In genomic region chrX:19744003-19744488, dm6 we compare ENCODE assay signal across 1 fruit fly cellular context.
TF ChIP-seq lines count a peak whose summit lies in the region.

CG18809 (minus strand) TSS chrX:19744335.
COX6B (minus strand) TSS chrX:19744335.
CG33932 (plus strand) TSS chrX:19744431.
Rpp20 (plus strand) TSS chrX:19744431.

TF ChIP-seq in whole organism, embryonic, 481 proteins besides CTCF, POLR2A, EP300 and RAD21 (continued from another document):
- TF ChIP-seq repo (GFP tag; optimal IDR thresholded peaks at IDR 0.05; lab: Kevin White, UChicago) (peak; percentile 72), slou (GFP tag; optimal IDR thresholded peaks at IDR 0.05; lab: Kevin White, UChicago) (no peak), CG7745 (tag; optimal IDR thresholded peaks at IDR 0.05; lab: Kevin White, UChicago) (no peak), CG11696 (GFP tag; IDR thresholded peaks at IDR 0.05; lab: Robert Waterston, UW) (no peak), tio (GFP tag; optimal IDR thresholded peaks at IDR 0.05; lab: Kevin White, UChicago) (no peak), Nf-YA (GFP tag; IDR thresholded peaks at IDR 0.05; lab: Robert Waterston, UW) (0 out of 2 replicates have a peak, but pooled peaks have one; percentile 18), HHEX (GFP tag; optimal IDR thresholded peaks at IDR 0.05; lab: Kevin White, UChicago) (peak; percentile 54), vfl (GFP tag; optimal IDR thresholded peaks at IDR 0.05; lab: Kevin White, UChicago) (peak; percentile 85), Dp (GFP tag; optimal IDR thresholded peaks at IDR 0.05; lab: Kevin White, UChicago) (peak; percentile 52), CG10366 (GFP tag; IDR thresholded peaks at IDR 0.05; lab: Robert Waterston, UW) (peak; percentile 51), corto (GFP tag; optimal IDR thresholded peaks at IDR 0.05; lab: Kevin White, UChicago) (no peak), CG10431 (GFP tag; optimal IDR thresholded peaks at IDR 0.05; lab: Kevin White, UChicago) (no peak), Adf1 (GFP tag; IDR thresholded peaks at IDR 0.05; lab: Robert Waterston, UW) (peak; percentile 24; the same call in 1 of the 2 replicates), CG33557 (GFP tag; optimal IDR thresholded peaks at IDR 0.05; lab: Kevin White, UChicago) (no peak), Hand (GFP tag; optimal IDR thresholded peaks at IDR 0.05; lab: Kevin White, UChicago) (no peak), CG34376 (GFP tag; optimal IDR thresholded peaks at IDR 0.05; lab: Kevin White, UChicago) (peak; percentile 59), CG1529 (GFP tag; optimal IDR thresholded peaks at IDR 0.05; lab: Kevin White, UChicago) (no peak), Sin3A (optimal IDR thresholded peaks at IDR 0.05; lab: Kevin White, UChicago) (peak; percentile 63), CG1233 (GFP tag; optimal IDR thresholded peaks at IDR 0.05; lab: Kevin White, UChicago) (peak; percentile 37), ems (GFP tag; optimal IDR thresholded peaks at IDR 0.05; lab: Kevin White, UChicago) (peak; percentile 63), Elba2 (GFP tag; optimal IDR thresholded peaks at IDR 0.05; lab: Kevin White, UChicago) (no peak), da (GFP tag; optimal IDR thresholded peaks at IDR 0.05; lab: Kevin White, UChicago) (peak; percentile 60), CG3065 (GFP tag; optimal IDR thresholded peaks at IDR 0.05; lab: Kevin White, UChicago) (no peak), run (tag; optimal IDR thresholded peaks at IDR 0.05; lab: Kevin White, UChicago) (no peak), Max (GFP tag; optimal IDR thresholded peaks at IDR 0.05; lab: Kevin White, UChicago) (peak; percentile 71), CG17328 (GFP tag; IDR thresholded peaks at IDR 0.05; lab: Robert Waterston, UW) (peak; percentile 61), Camta (GFP tag; optimal IDR thresholded peaks at IDR 0.05; lab: Kevin White, UChicago) (peak; percentile 44), pros (GFP tag; optimal IDR thresholded peaks at IDR 0.05; lab: Kevin White, UChicago) (no peak), bowl (GFP tag; IDR thresholded peaks at IDR 0.05; lab: Robert Waterston, UW) (no peak), ash1 (GFP tag; optimal IDR thresholded peaks at IDR 0.05; lab: Kevin White, UChicago) (no peak), CG15269 (tag; optimal IDR thresholded peaks at IDR 0.05; lab: Kevin White, UChicago) (peak; percentile 25), CG34224 (GFP tag; IDR thresholded peaks at IDR 0.05; lab: Robert Waterston, UW; ENCODE audit: partially characterized antibody) (peak; percentile 91), D19B (GFP tag; optimal IDR thresholded peaks at IDR 0.05; lab: Kevin White, UChicago) (no peak), CG15601 (tag; optimal IDR thresholded peaks at IDR 0.05; lab: Kevin White, UChicago) (peak; percentile 57), bab2 (GFP tag; optimal IDR thresholded peaks at IDR 0.05; lab: Kevin White, UChicago) (peak; percentile 66), Sox100B (GFP tag; optimal IDR thresholded peaks at IDR 0.05; lab: Kevin White, UChicago) (no peak), CG3838 (GFP tag; optimal IDR thresholded peaks at IDR 0.05; lab: Kevin White, UChicago) (no peak), slp2 (GFP tag; optimal IDR thresholded peaks at IDR 0.05; lab: Kevin White, UChicago) (no peak), crc (GFP tag; optimal IDR thresholded peaks at IDR 0.05; lab: Kevin White, UChicago) (peak; percentile 42), luna (GFP tag; optimal IDR thresholded peaks at IDR 0.05; lab: Kevin White, UChicago) (peak; percentile 56), CG10274 (GFP tag; optimal IDR thresholded peaks at IDR 0.05; lab: Kevin White, UChicago) (no peak)
TF ChIP-seq in whole organism, embryonic: peak in this region for 315.
